Worm (Caenorhabditis elegans) whole organism, midembryonic: ENCODE measurements around the gene H38K22.6.

Experiments
- T22C8.4 ChIP-seq: fragments of 200-800 bp; sonication (Bioruptor generic); IDR thresholded peaks from 2 replicates; pipeline ENCODE4 v1.3.6; 2022; ENCODE audit warnings: missing genetic modification characterization, missing compliant biosample characterization
- cog-1 ChIP-seq: sonication (generic microtip); optimal IDR thresholded peaks from 2 replicates; lab custom pipeline; 2016; ENCODE audit warnings: missing genetic modification characterization, missing compliant biosample characterization
- flt-1 ChIP-seq: fragments of 200-800 bp; sonication (Bioruptor generic); IDR thresholded peaks from 2 replicates; pipeline ENCODE4 v1.3.6; 2022; ENCODE audit warnings: missing genetic modification characterization, missing compliant biosample characterization
- med-1 ChIP-seq: sonication (generic microtip); optimal IDR thresholded peaks from 2 replicates; lab custom pipeline; 2017; ENCODE audit warnings: missing genetic modification characterization, mild to moderate bottlenecking, missing compliant biosample characterization, antibody characterized with exemption, missing genetic modification reagents; ENCODE audit not compliant: insufficient read depth
- ref-1 ChIP-seq: fragments of 200-800 bp; sonication (Bioruptor generic); conservative IDR thresholded peaks from 2 replicates; pipeline ENCODE4 v1.3.6; 2022; ENCODE audit warnings: missing genetic modification reagents, missing genetic modification characterization, missing compliant biosample characterization
- tab-1 ChIP-seq: fragments of 200-800 bp; sonication (Bioruptor generic); IDR thresholded peaks from 2 replicates; pipeline ENCODE4 v1.3.6; 2022; ENCODE audit warnings: missing genetic modification characterization, missing compliant biosample characterization

DNA sequence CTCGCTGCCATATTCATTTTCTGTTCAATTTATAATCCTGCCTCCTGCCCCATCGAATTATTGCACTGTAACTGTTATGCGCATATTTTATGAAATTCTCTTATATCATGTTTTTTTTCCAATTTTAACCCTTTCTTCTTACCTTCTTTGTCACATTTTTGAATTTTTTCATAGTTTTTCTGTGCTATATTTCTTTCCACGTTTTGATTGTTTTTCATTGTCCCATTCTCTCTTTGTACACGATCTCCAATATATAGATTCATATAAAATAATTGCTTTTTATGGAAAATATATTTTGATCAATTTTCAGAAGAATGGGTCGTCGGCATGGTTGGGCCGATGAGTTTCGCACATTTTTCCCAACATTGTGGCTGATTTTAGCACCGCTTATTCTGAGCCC, 29.6 kb downstream of the H38K22.6 start, which contains the start of gene B0285.6:
- TF ChIP-seq flt-1 (no peak), T22C8.4 (no peak), ref-1 (GFP tag; lab: Robert Waterston, UW) (no peak), tab-1 (GFP tag; lab: Robert Waterston, UW) (no peak), cog-1 (no peak), med-1 (GFP tag; lab: Kevin White, UChicago) (no peak)
